Worm (Caenorhabditis elegans): ENCODE results near the gene sri-18.

ce11 chrV:10212027-10212426, 48.3 kb downstream of the sri-18 start, which contains the start of gene zhit-3:
- no peak for TF ChIP-seq nhr-237 (tag; optimal IDR thresholded peaks at IDR 0.05)
- no peak for TF ChIP-seq sem-4 (tag; optimal IDR thresholded peaks at IDR 0.05)
- no peak for TF ChIP-seq snpc-4 (tag; optimal IDR thresholded peaks at IDR 0.05)
- TF ChIP-seq elt-1 (tag; optimal IDR thresholded peaks at IDR 0.05), result no peak
